Fruit fly (Drosophila melanogaster): Measurements from ENCODE around the gene CG15894.

dm6 chrX:6264456-6264855 lies 44.6 kb upstream of the CG15894 start:
- TF ChIP-seq CG9705 (GFP tag; optimal IDR thresholded peaks at IDR 0.05) (no peak), Dfd (GFP tag; optimal IDR thresholded peaks at IDR 0.05) (no peak), h (GFP tag; optimal IDR thresholded peaks at IDR 0.05) (no peak), Myc (optimal IDR thresholded peaks at IDR 0.05) (no peak), N (GFP tag; optimal IDR thresholded peaks at IDR 0.05) (no peak), Hr78 (GFP tag; optimal IDR thresholded peaks at IDR 0.05) (no peak), pan (optimal IDR thresholded peaks at IDR 0.05) (no peak), Mio (GFP tag; optimal IDR thresholded peaks at IDR 0.05) (no peak)

Data from whole organism, wandering third instar larva.